Fruit fly (Drosophila melanogaster) whole organism, prepupa: ENCODE measurements around the gene CG1983.

ENCODE experiments used
- Blimp-1 ChIP-seq: fragments of 200-800 bp; sonication (Bioruptor generic); optimal IDR thresholded peaks from 3 replicates; lab custom pipeline; 2017; ENCODE audit warnings: missing biosample characterization, missing genetic modification characterization, mild to moderate bottlenecking, moderate library complexity, missing genetic modification reagents
- CG10631 ChIP-seq: fragments of 200-800 bp; sonication (Bioruptor generic); optimal IDR thresholded peaks from 2 replicates; lab custom pipeline; 2016; ENCODE audit warnings: missing biosample characterization, missing genetic modification characterization
- CG10669 ChIP-seq: fragments of 200-800 bp; sonication (Bioruptor generic); optimal IDR thresholded peaks from 3 replicates; lab custom pipeline; 2018; ENCODE audit warnings: missing biosample characterization, mild to moderate bottlenecking, missing genetic modification characterization, moderate library complexity
- CG11762 ChIP-seq: fragments of 200-800 bp; sonication (Bioruptor generic); optimal IDR thresholded peaks from 3 replicates; lab custom pipeline; 2016; ENCODE audit warnings: missing biosample characterization, missing genetic modification characterization; ENCODE audit not compliant: insufficient read depth
- CG15336 ChIP-seq: fragments of 200-800 bp; sonication (Bioruptor generic); IDR thresholded peaks from 2 replicates; pipeline ENCODE4 v1.3.6; 2022; ENCODE audit warnings: missing biosample characterization, missing genetic modification characterization
- CG1621 ChIP-seq: fragments of 200-800 bp; sonication (Bioruptor generic); optimal IDR thresholded peaks from 3 replicates; lab custom pipeline; 2018; ENCODE audit warnings: missing biosample characterization, mild to moderate bottlenecking, missing genetic modification characterization
- CG16779 ChIP-seq: fragments of 200-800 bp; sonication (Bioruptor generic); optimal IDR thresholded peaks from 3 replicates; lab custom pipeline; 2017; ENCODE audit warnings: missing biosample characterization, mild to moderate bottlenecking, missing genetic modification characterization
- CG3032 ChIP-seq: fragments of 200-800 bp; optimal IDR thresholded peaks from 2 replicates; lab custom pipeline; 2019; ENCODE audit warnings: missing biosample characterization, mild to moderate bottlenecking, missing genetic modification characterization, moderate library complexity
- CG31627 ChIP-seq: fragments of 200-800 bp; sonication (Bioruptor generic); optimal IDR thresholded peaks from 3 replicates; lab custom pipeline; 2016; ENCODE audit warnings: missing biosample characterization, missing genetic modification characterization
- CG34406 ChIP-seq: fragments of 200-800 bp; sonication (Bioruptor generic); optimal IDR thresholded peaks from 3 replicates; lab custom pipeline; 2016; ENCODE audit warnings: missing biosample characterization, missing genetic modification characterization
- CG6276 ChIP-seq: fragments of 200-800 bp; sonication (Bioruptor generic); optimal IDR thresholded peaks from 2 replicates; lab custom pipeline; 2017; ENCODE audit warnings: missing biosample characterization, mild to moderate bottlenecking, missing genetic modification characterization
- CG6808 ChIP-seq: fragments of 200-800 bp; sonication (Bioruptor generic); optimal IDR thresholded peaks from 3 replicates; lab custom pipeline; 2017; ENCODE audit warnings: missing biosample characterization, missing genetic modification characterization, mild to moderate bottlenecking, moderate library complexity, missing genetic modification reagents
- CG6854 ChIP-seq: fragments of 200-800 bp; sonication (Bioruptor generic); optimal IDR thresholded peaks from 2 replicates; lab custom pipeline; 2017; ENCODE audit warnings: missing biosample characterization, mild to moderate bottlenecking, missing genetic modification characterization
- CG9139 ChIP-seq: fragments of 200-800 bp; sonication (Bioruptor generic); optimal IDR thresholded peaks from 3 replicates; lab custom pipeline; 2017; ENCODE audit warnings: missing biosample characterization, mild to moderate bottlenecking, missing genetic modification characterization
- Eip78C ChIP-seq: fragments of 200-800 bp; sonication (Bioruptor generic); peaks from one replicate; lab custom pipeline; 2016; ENCODE audit warnings: missing biosample characterization, missing genetic modification characterization
- Eip93F ChIP-seq: fragments of 200-800 bp; sonication (Bioruptor generic); optimal IDR thresholded peaks from 2 replicates; lab custom pipeline; 2016; ENCODE audit warnings: missing biosample characterization, mild to moderate bottlenecking, missing genetic modification characterization
- Ets21C ChIP-seq: fragments of 200-800 bp; sonication (Bioruptor generic); optimal IDR thresholded peaks from 3 replicates; lab custom pipeline; 2016; ENCODE audit warnings: missing biosample characterization, missing genetic modification characterization
- Lpt ChIP-seq: fragments of 200-800 bp; sonication (Bioruptor generic); optimal IDR thresholded peaks from 3 replicates; lab custom pipeline; 2016; ENCODE audit warnings: missing biosample characterization, missing genetic modification characterization
- Sox102F ChIP-seq: fragments of 200-800 bp; sonication (Bioruptor generic); optimal IDR thresholded peaks from 2 replicates; lab custom pipeline; 2016; ENCODE audit warnings: missing biosample characterization, mild to moderate bottlenecking, missing genetic modification characterization
- Sox14 ChIP-seq: fragments of 200-800 bp; sonication (Bioruptor generic); optimal IDR thresholded peaks from 3 replicates; lab custom pipeline; 2016; ENCODE audit warnings: missing biosample characterization, missing genetic modification characterization
- Sox15 ChIP-seq: fragments of 200-800 bp; sonication (Bioruptor generic); optimal IDR thresholded peaks from 3 replicates; lab custom pipeline; 2016; ENCODE audit warnings: missing biosample characterization, missing genetic modification characterization
- achi ChIP-seq: fragments of 200-800 bp; sonication (Bioruptor generic); optimal IDR thresholded peaks from 3 replicates; lab custom pipeline; 2016; ENCODE audit warnings: missing biosample characterization, missing genetic modification characterization
- cyc ChIP-seq: fragments of 200-800 bp; sonication (Bioruptor generic); optimal IDR thresholded peaks from 3 replicates; lab custom pipeline; 2016; ENCODE audit warnings: missing biosample characterization, missing genetic modification characterization
- dac ChIP-seq: fragments of 200-800 bp; sonication (Bioruptor generic); optimal IDR thresholded peaks from 2 replicates; lab custom pipeline; 2017; ENCODE audit warnings: missing biosample characterization, mild to moderate bottlenecking, missing genetic modification characterization
- dsx ChIP-seq: fragments of 200-800 bp; optimal IDR thresholded peaks from 3 replicates; lab custom pipeline; 2019; ENCODE audit warnings: missing biosample characterization, mild to moderate bottlenecking, missing genetic modification characterization, moderate library complexity; ENCODE audit not compliant: poor library complexity, severe bottlenecking
- esn ChIP-seq: fragments of 200-800 bp; sonication (Bioruptor generic); optimal IDR thresholded peaks from 2 replicates; lab custom pipeline; 2016; ENCODE audit warnings: missing biosample characterization, mild to moderate bottlenecking, missing genetic modification characterization, moderate library complexity
- fd85E ChIP-seq: fragments of 200-800 bp; sonication (Bioruptor generic); optimal IDR thresholded peaks from 3 replicates; lab custom pipeline; 2016; ENCODE audit warnings: missing biosample characterization, missing genetic modification characterization
- fkh ChIP-seq: fragments of 200-800 bp; sonication (Bioruptor generic); optimal IDR thresholded peaks from 3 replicates; lab custom pipeline; 2017; ENCODE audit warnings: missing biosample characterization, mild to moderate bottlenecking, missing genetic modification characterization, moderate library complexity
- lz ChIP-seq: fragments of 200-800 bp; sonication (Bioruptor generic); optimal IDR thresholded peaks from 3 replicates; lab custom pipeline; 2016; ENCODE audit warnings: missing biosample characterization, missing genetic modification characterization
- net ChIP-seq: fragments of 200-800 bp; sonication (Bioruptor generic); optimal IDR thresholded peaks from 3 replicates; lab custom pipeline; 2016; ENCODE audit warnings: missing biosample characterization, missing genetic modification characterization
- spab ChIP-seq: fragments of 200-800 bp; sonication (Bioruptor generic); optimal IDR thresholded peaks from 2 replicates; lab custom pipeline; 2017; ENCODE audit warnings: missing biosample characterization, mild to moderate bottlenecking, missing genetic modification characterization, missing genetic modification reagents
- ss ChIP-seq, 2 experiments: fragments of 200-800 bp; sonication (Bioruptor generic); optimal IDR thresholded peaks; 2 replicates in 1 of 2; 3 replicates in 1 of 2; lab custom pipeline; 2017 to 2018; ENCODE audit warnings: mild to moderate bottlenecking in 2 of 2, missing biosample characterization in 2 of 2, missing genetic modification characterization in 2 of 2, moderate library complexity in 1 of 2
- vri ChIP-seq: fragments of 200-800 bp; sonication (Bioruptor generic); optimal IDR thresholded peaks from 3 replicates; lab custom pipeline; 2016; ENCODE audit warnings: missing biosample characterization, mild to moderate bottlenecking, missing genetic modification characterization

Gene CG1983

DNA sequence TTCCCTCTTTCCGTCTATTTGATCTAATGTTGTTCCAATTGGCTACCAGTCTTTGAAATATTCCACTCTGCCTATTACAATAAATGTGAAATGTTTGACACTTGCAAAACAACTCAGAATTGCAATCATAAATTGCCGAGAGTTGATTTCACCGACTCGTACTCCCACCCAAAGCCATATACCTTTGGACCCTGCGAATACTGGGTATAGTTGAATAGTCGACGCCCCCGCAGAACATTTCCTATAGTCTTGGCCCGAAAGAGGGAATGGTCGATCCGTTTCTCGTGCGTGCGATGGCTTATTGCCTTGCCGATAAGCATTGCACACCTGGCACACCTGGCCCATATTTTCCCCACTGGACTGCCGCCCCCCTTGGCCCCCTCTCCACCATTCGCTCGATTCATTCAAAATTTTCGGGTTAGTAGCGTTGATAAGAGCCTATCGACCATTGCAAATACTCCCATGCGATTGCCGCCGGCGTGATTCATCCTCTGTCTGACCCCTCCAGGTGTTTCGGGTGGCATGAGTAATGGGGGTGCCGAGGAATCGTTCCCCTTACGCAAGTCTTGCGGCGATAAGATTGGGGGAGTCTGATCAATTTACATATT lies 22.7 kb upstream of the CG1983 start:
- TF ChIP-seq lz (GFP tag; lab: Kevin White, UChicago) (no peak), fkh (GFP tag; lab: Kevin White, UChicago) (peak; percentile 5), CG16779 (tag; lab: Kevin White, UChicago) (no peak), vri (GFP tag; lab: Kevin White, UChicago) (peak; percentile 91), Blimp-1 (GFP tag; lab: Kevin White, UChicago) (no peak), fd85E (GFP tag; lab: Kevin White, UChicago) (no peak), CG3032 (tag; lab: Kevin White, UChicago) (no peak), Sox102F (GFP tag; lab: Kevin White, UChicago) (no peak), net (GFP tag; lab: Kevin White, UChicago) (no peak), achi (GFP tag; lab: Kevin White, UChicago) (no peak), Eip93F (GFP tag; lab: Kevin White, UChicago) (no peak), Eip78C (GFP tag; lab: Kevin White, UChicago) (peak; percentile 5), CG6276 (no peak), CG11762 (GFP tag; lab: Kevin White, UChicago) (no peak)
- TF ChIP-seq, all 60 proteins: peak for 3

DNA sequence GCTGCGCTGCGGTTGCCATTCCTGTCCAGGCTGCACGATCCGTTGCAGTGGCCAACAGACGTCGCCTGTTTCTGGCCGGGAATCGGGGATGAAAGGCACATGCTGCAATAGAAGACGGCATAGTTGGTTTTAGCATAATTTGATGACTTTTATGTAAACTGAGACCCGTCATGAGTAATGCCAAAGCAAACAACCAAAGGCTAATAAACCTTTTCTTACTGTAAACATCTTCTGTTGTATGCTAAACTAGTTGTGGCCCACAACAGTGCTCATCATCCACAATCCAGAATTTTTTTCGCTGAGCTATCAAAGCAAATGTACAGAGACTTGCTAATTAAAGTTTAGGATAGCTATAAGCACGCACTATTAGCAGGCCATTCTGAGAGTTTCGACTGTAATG lies 21.3 kb upstream of the CG1983 start:
- no peak for TF ChIP-seq Sox14 (GFP tag; lab: Kevin White, UChicago)
- TF ChIP-seq esn (GFP tag; lab: Kevin White, UChicago): no peak
- TF ChIP-seq CG6808 (GFP tag; lab: Kevin White, UChicago): no peak
- TF ChIP-seq fkh (GFP tag; lab: Kevin White, UChicago): peak; percentile 85
- no peak for TF ChIP-seq spab
- no peak for TF ChIP-seq CG16779 (tag; lab: Kevin White, UChicago)

DNA sequence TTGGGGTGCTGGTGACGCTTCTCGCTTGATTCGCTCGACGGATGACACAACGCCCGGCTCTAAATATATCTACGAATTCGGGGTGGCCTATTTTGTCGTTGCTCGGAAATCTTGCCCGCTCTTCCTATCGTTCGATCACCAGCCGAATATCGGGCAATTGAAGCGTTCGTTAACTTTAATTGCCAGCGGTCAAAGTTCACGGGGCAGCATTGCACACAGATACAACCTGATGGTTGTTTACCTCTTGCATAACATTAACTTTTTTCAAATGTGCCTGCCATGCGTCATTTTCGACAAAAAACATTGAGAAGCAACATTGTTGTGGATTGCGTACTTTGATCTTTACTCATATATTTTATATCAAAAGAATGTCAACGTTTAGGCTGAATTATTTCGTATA lies 20.3 kb upstream of the CG1983 start:
- TF ChIP-seq CG31627 (GFP tag; lab: Kevin White, UChicago) (no peak), CG6854 (no peak), fkh (GFP tag; lab: Kevin White, UChicago) (no peak), dac (GFP tag; lab: Kevin White, UChicago) (no peak), ss (GFP tag; optimal IDR thresholded peaks at IDR 0.05; lab: Kevin White, UChicago) (no peak), CG1621 (tag; lab: Kevin White, UChicago) (no peak), Sox15 (GFP tag; lab: Kevin White, UChicago) (no peak)

DNA sequence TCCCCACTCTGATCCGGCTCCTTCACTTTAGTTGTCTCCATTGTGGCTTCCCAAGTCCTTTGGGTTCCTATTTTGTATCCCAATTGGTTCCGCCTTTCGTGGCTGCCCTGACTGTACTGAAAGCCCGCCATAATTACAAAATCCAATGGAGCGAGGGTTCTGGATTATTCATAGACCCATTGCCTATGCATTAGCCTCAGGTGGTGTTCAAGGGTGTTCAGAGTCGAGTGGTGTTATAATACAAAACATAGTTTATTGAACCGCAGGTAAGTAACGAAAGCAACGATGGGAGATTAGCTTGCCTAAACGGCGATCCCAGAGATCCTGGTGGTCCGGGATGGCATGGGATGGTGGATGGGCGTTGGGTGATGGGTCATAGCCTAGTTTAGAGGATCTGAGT lies 18.6 kb upstream of the CG1983 start, which contains the start of gene CG15531:
Gene CG15531 (minus strand): TSS at position 101 of the 400 bp plus-strand sequence.
- no peak for TF ChIP-seq CG9139 (GFP tag; lab: Kevin White, UChicago)
- TF ChIP-seq fkh (GFP tag; lab: Kevin White, UChicago): no peak
- no peak for TF ChIP-seq achi (GFP tag; lab: Kevin White, UChicago)
- TF ChIP-seq vri (GFP tag; lab: Kevin White, UChicago): no peak
- TF ChIP-seq dsx (GFP tag; lab: Kevin White, UChicago): no peak
- TF ChIP-seq CG15336 (GFP tag; lab: Robert Waterston, UW): no peak
- no peak for TF ChIP-seq CG10669 (GFP tag; lab: Kevin White, UChicago)
- TF ChIP-seq cyc (GFP tag; lab: Kevin White, UChicago): no peak
- TF ChIP-seq CG31627 (GFP tag; lab: Kevin White, UChicago): no peak
- no peak for TF ChIP-seq CG34406 (GFP tag; lab: Kevin White, UChicago)
- TF ChIP-seq esn (GFP tag; lab: Kevin White, UChicago): no peak
- no peak for TF ChIP-seq Ets21C (GFP tag; lab: Kevin White, UChicago)
- TF ChIP-seq CG6276: no peak
- TF ChIP-seq CG10631 (GFP tag; lab: Kevin White, UChicago): no peak
- TF ChIP-seq CG6808 (GFP tag; lab: Kevin White, UChicago): no peak
- TF ChIP-seq Sox14 (GFP tag; lab: Kevin White, UChicago): no peak
- no peak for TF ChIP-seq Eip93F (GFP tag; lab: Kevin White, UChicago)
- no peak for TF ChIP-seq Lpt (GFP tag; lab: Kevin White, UChicago)
- no peak for TF ChIP-seq Sox15 (GFP tag; lab: Kevin White, UChicago)
